Fruit fly (Drosophila melanogaster) Kc167 (cell line): Measurements from ENCODE around the gene RpL17.

Experiments
- Myc ChIP-seq: fragments of >200 bp; optimal IDR thresholded peaks from 2 replicates; lab custom pipeline; 2017; ENCODE audit warnings: missing external identifiers
- Sin3A ChIP-seq: fragments of >200 bp; optimal IDR thresholded peaks from 2 replicates; lab custom pipeline; 2018; ENCODE audit warnings: missing external identifiers
- h ChIP-seq: fragments of >200 bp; optimal IDR thresholded peaks from 3 replicates; lab custom pipeline; 2018; ENCODE audit warnings: missing external identifiers
- insv ChIP-seq: fragments of >200 bp; optimal IDR thresholded peaks from 3 replicates; lab custom pipeline; 2018; ENCODE audit warnings: missing external identifiers
- psq ChIP-seq: fragments of >200 bp; optimal IDR thresholded peaks from 2 replicates; lab custom pipeline; 2017; ENCODE audit warnings: missing external identifiers
- ttk ChIP-seq: sonication (Bioruptor generic); optimal IDR thresholded peaks from 2 replicates; lab custom pipeline; 2017; ENCODE audit warnings: missing external identifiers

Gene RpL17

DNA sequence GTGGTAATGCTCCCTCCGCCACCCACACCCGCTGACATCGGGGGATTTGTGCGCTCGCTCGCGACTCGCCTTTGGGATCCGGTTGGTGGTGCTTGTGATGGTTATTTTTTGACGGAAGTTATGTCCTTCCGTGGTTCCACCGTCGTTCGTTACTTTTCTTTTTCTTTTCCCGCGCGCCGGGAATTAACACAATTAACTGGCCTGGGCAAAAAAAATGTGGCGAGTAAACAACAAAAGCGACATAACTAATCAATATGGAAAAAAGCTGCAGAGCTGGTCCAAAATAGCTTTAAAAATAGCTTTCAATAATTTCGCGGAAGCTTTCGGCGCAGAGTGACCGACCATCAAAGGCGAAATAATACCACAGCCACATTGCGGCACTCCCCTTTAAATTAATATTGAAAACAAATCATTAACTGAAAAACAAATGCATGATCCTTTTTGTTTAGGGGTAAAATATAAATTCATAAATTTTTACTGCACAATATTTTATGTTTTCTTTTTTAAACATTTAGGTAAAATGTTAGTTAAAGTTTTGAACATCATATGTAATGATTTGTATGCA lies 45.7 kb downstream of the RpL17 start, which contains the start of gene CG14440:
TSS of gene CG14440 (minus strand) at position 320 of the 565 bp plus-strand sequence.
- TF ChIP-seq insv (no peak), Sin3A (lab: Kevin White, UChicago) (no peak), h (lab: Kevin White, UChicago) (no peak), Myc (no peak), ttk (lab: Kevin White, UChicago) (no peak), psq (no peak)

DNA sequence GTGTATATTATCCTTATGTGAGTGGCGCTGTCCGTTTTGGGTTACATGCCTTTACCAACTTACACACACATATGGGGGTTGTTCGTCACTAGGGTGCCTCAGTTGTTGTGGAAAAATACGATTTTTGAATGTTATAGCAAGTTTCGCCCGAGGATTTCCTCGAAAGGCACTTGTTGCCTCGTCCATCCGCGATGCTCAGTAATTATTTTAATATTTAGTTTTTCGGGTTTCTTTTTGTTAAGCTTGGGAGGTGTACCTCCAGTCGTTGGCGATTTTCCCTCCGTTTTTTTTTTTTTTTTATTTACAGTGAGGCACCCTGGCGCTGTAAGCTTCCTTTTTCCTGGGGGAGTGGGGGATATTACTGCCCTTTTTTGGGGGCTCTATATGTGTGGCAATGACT lies 47.6 kb downstream of the RpL17 start:
- TF ChIP-seq Sin3A (lab: Kevin White, UChicago) (no peak), ttk (lab: Kevin White, UChicago) (no peak), insv (no peak), h (lab: Kevin White, UChicago) (no peak)

DNA sequence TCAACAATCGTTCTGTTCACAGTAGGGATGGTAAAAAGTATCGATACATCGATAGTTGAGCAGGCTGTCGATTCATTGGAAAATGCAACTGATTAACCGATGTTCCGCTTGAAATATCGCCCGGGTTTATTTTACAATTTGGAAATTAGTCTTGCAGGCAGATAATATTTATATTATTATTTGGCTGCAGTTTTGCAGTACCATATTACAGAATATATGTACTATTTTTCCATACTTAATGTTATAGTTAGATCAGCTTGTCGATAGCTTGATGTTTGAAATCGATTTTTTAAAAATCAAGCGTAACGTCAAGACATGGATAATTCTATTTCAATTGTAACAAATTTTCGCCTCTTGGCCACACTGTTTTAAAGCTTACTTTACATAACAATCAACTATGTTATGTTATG lies 49.1 kb downstream of the RpL17 start, which contains the start of gene CG14442:
TSS of gene CG14442 (minus strand) at position 29 of the 410 bp plus-strand sequence.
- TF ChIP-seq Myc = no peak
- no peak for TF ChIP-seq psq
- no peak for TF ChIP-seq ttk (lab: Kevin White, UChicago)
- no peak for TF ChIP-seq insv
- no peak for TF ChIP-seq Sin3A (lab: Kevin White, UChicago)
- TF ChIP-seq h (lab: Kevin White, UChicago) = no peak

DNA sequence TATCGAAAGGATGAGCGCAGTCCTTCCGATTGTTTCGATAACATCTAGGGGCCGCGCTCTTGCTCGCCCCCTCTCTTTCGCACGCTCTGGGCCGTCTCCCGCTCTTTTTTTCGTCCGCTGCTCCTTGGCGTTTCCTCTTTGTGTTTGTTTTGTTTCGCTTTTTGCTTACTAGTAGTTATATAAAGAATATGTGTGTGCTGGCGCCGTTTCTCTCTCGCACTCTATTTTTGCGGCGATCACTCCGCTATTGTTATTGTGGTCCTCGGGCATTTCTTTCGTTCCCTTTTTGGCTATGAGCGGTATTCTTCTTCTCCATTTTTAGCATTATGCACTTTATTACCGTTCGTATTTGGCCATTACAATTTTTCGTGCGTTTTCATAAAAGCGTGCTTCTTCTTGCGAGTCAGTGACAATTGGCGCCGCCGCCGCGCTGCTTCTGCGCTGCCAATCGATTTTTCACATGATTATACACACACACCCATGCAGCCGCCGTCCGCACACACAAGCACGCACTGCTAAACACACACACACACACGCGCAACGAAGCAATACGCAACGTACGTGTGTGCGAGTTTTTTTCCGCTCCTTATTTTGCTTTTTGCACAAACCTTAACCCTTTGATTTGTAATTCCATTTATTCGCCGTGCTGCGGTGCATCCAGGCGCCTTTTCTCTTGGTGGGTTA lies 49.8 kb downstream of the RpL17 start:
- TF ChIP-seq ttk (lab: Kevin White, UChicago) (no peak), Myc (no peak), psq (no peak), Sin3A (lab: Kevin White, UChicago) (no peak), h (lab: Kevin White, UChicago) (no peak), insv (no peak)
